Worm (Caenorhabditis elegans) whole organism, L1 larva: ENCODE data around the gene ndua-7.

Experiments used
- C04F5.9 ChIP-seq: sonication (generic microtip); optimal IDR thresholded peaks from 2 replicates; lab custom pipeline; 2016; ENCODE audit warnings: missing genetic modification characterization, missing compliant biosample characterization
- C16A3.4 ChIP-seq: fragments of 150-350 bp; optimal IDR thresholded peaks from 2 replicates; lab custom pipeline; 2014; ENCODE audit warnings: missing biosample characterization, missing genetic modification characterization
- C34B4.2 ChIP-seq: sonication (generic microtip); optimal IDR thresholded peaks from 2 replicates; lab custom pipeline; 2017; ENCODE audit warnings: mild to moderate bottlenecking, missing genetic modification characterization, missing compliant biosample characterization
- F16B12.6 ChIP-seq: fragments of 150-350 bp; optimal IDR thresholded peaks from 2 replicates; lab custom pipeline; 2014; ENCODE audit warnings: missing biosample characterization, missing genetic modification characterization
- Y116A8C.19 ChIP-seq: sonication (generic microtip); optimal IDR thresholded peaks from 2 replicates; lab custom pipeline; 2016; ENCODE audit warnings: missing compliant biosample characterization, missing genetic modification characterization, borderline replicate concordance
- aha-1 ChIP-seq: fragments of 150-350 bp; optimal IDR thresholded peaks from 2 replicates; lab custom pipeline; 2014; ENCODE audit warnings: missing biosample characterization, missing genetic modification characterization
- alr-1 ChIP-seq: fragments of 200-800 bp; sonication (Bioruptor generic); optimal IDR thresholded peaks from 2 replicates; lab custom pipeline; 2018; ENCODE audit warnings: borderline replicate concordance, mild to moderate bottlenecking, missing genetic modification characterization, missing compliant biosample characterization
- aly-2 ChIP-seq: fragments of 150-350 bp; optimal IDR thresholded peaks from 2 replicates; lab custom pipeline; 2014; ENCODE audit warnings: missing biosample characterization, missing genetic modification characterization
- ama-1 ChIP-seq: fragments of 150-350 bp; optimal IDR thresholded peaks from 2 replicates; lab custom pipeline; 2014
- blmp-1 ChIP-seq: fragments of 150-350 bp; optimal IDR thresholded peaks from 2 replicates; lab custom pipeline; 2014; ENCODE audit warnings: missing biosample characterization, missing genetic modification characterization
- ceh-63 ChIP-seq: fragments of 200-800 bp; sonication (Bioruptor generic); optimal IDR thresholded peaks from 2 replicates; lab custom pipeline; 2018; ENCODE audit warnings: mild to moderate bottlenecking, missing genetic modification characterization, missing compliant biosample characterization
- ceh-88 ChIP-seq: fragments of 200-800 bp; sonication (Bioruptor generic); IDR thresholded peaks from 2 replicates; pipeline ENCODE4 v1.3.6; 2022; ENCODE audit warnings: missing genetic modification characterization, missing compliant biosample characterization
- ces-1 ChIP-seq: fragments of 150-350 bp; optimal IDR thresholded peaks from 2 replicates; lab custom pipeline; 2014; ENCODE audit warnings: missing biosample characterization, missing genetic modification reagents, missing genetic modification characterization
- dpl-1 ChIP-seq, 3 experiments: fragments of 150-350 bp in 2 of 3; sonication (generic microtip) in 1 of 3; optimal IDR thresholded peaks; 2 replicates each; lab custom pipeline; 2014 to 2017; ENCODE audit warnings: missing biosample characterization in 3 of 3, missing genetic modification characterization in 3 of 3, missing genetic modification reagents in 3 of 3
- dsc-1 ChIP-seq: sonication (generic microtip); optimal IDR thresholded peaks from 2 replicates; lab custom pipeline; 2016; ENCODE audit warnings: mild to moderate bottlenecking, missing genetic modification characterization, missing compliant biosample characterization
- efl-1 ChIP-seq, 4 experiments: fragments of 150-350 bp; optimal IDR thresholded peaks in 3 of 4; peaks in 1 of 4; 1 replicate in 1 of 4; 2 replicates in 3 of 4; lab custom pipeline; 2014; ENCODE audit warnings: missing biosample characterization in 2 of 4, missing genetic modification characterization in 2 of 4, missing genetic modification reagents in 2 of 4
- efl-3 ChIP-seq: fragments of 200-800 bp; sonication (Bioruptor generic); optimal IDR thresholded peaks from 2 replicates; lab custom pipeline; 2018; ENCODE audit warnings: mild to moderate bottlenecking, missing genetic modification characterization, missing compliant biosample characterization
- egl-13 ChIP-seq: sonication (generic microtip); optimal IDR thresholded peaks from 2 replicates; lab custom pipeline; 2016; ENCODE audit warnings: missing genotype, missing genetic modification reagents, missing genetic modification characterization, missing compliant biosample characterization
- egl-27 ChIP-seq, 2 experiments: fragments of 150-350 bp in 1 of 2; sonication (generic microtip); optimal IDR thresholded peaks; 3 replicates each; lab custom pipeline; 2017 to 2018; ENCODE audit warnings: missing biosample characterization in 2 of 2, missing genetic modification characterization in 2 of 2, missing genetic modification reagents in 2 of 2
- elt-2 ChIP-seq: sonication (generic microtip); optimal IDR thresholded peaks from 2 replicates; lab custom pipeline; 2016; ENCODE audit warnings: missing genetic modification characterization, mild to moderate bottlenecking, inconsistent platforms, missing compliant biosample characterization, missing genetic modification reagents
- ets-5 ChIP-seq: fragments of 200-800 bp; sonication (Bioruptor generic); IDR thresholded peaks from 2 replicates; pipeline ENCODE4 v1.3.6; 2022; ENCODE audit warnings: missing genetic modification characterization, missing compliant biosample characterization
- fkh-10 ChIP-seq: sonication (generic microtip); optimal IDR thresholded peaks from 2 replicates; lab custom pipeline; 2017; ENCODE audit warnings: missing biosample characterization, missing genetic modification reagents, missing genetic modification characterization
- fkh-4 ChIP-seq: sonication (generic microtip); optimal IDR thresholded peaks from 2 replicates; lab custom pipeline; 2016; ENCODE audit warnings: missing compliant biosample characterization, missing genetic modification characterization, borderline replicate concordance
- fos-1 ChIP-seq: fragments of 150-350 bp; optimal IDR thresholded peaks from 2 replicates; lab custom pipeline; 2014; ENCODE audit warnings: missing biosample characterization, missing genetic modification characterization
- hlh-17 ChIP-seq: fragments of 200-800 bp; sonication (Bioruptor generic); optimal IDR thresholded peaks from 2 replicates; lab custom pipeline; 2018; ENCODE audit warnings: missing genetic modification characterization, mild to moderate bottlenecking, missing compliant biosample characterization, moderate library complexity, borderline replicate concordance
- hlh-4 ChIP-seq: sonication (generic microtip); optimal IDR thresholded peaks from 2 replicates; lab custom pipeline; 2016; ENCODE audit warnings: mild to moderate bottlenecking, missing genetic modification characterization, missing compliant biosample characterization
- hpl-2 ChIP-seq: fragments of 150-350 bp; optimal IDR thresholded peaks from 2 replicates; lab custom pipeline; 2014; ENCODE audit warnings: missing biosample characterization, missing genetic modification reagents, missing genetic modification characterization
- irx-1 ChIP-seq: sonication (generic microtip); optimal IDR thresholded peaks from 2 replicates; lab custom pipeline; 2016; ENCODE audit warnings: missing genetic modification characterization, missing compliant biosample characterization
- jun-1 ChIP-seq: fragments of 150-350 bp; optimal IDR thresholded peaks from 2 replicates; lab custom pipeline; 2014; ENCODE audit warnings: missing biosample characterization, missing genetic modification reagents, missing genetic modification characterization
- lin-15B ChIP-seq: fragments of 150-350 bp; sonication (generic microtip); optimal IDR thresholded peaks from 3 replicates; lab custom pipeline; 2014; ENCODE audit warnings: missing biosample characterization, missing genetic modification characterization
- lin-39 ChIP-seq: fragments of 150-350 bp; optimal IDR thresholded peaks from 2 replicates; lab custom pipeline; 2014; ENCODE audit warnings: missing biosample characterization, missing genetic modification reagents, missing genetic modification characterization
- lsy-2 ChIP-seq, 2 experiments: fragments of 150-350 bp; optimal IDR thresholded peaks; 2 replicates each; lab custom pipeline; 2014; ENCODE audit warnings: missing biosample characterization in 2 of 2, missing genetic modification characterization in 2 of 2
- mab-9 ChIP-seq: fragments of 200-800 bp; sonication (Bioruptor generic); IDR thresholded peaks from 2 replicates; pipeline ENCODE4 v1.3.6; 2022; ENCODE audit warnings: missing genetic modification reagents, missing genetic modification characterization, missing compliant biosample characterization
- mdl-1 ChIP-seq, 2 experiments: fragments of 150-350 bp; optimal IDR thresholded peaks; 2 replicates each; lab custom pipeline; 2014 to 2017; ENCODE audit warnings: missing biosample characterization in 2 of 2, missing genetic modification characterization in 2 of 2, inconsistent platforms in 1 of 2
- mef-2 ChIP-seq: fragments of 150-350 bp; optimal IDR thresholded peaks from 2 replicates; lab custom pipeline; 2014; ENCODE audit warnings: missing biosample characterization, missing genetic modification characterization
- mep-1 ChIP-seq: fragments of 150-350 bp; optimal IDR thresholded peaks from 2 replicates; lab custom pipeline; 2014; ENCODE audit warnings: missing biosample characterization, missing genetic modification characterization
- nhr-19 ChIP-seq: fragments of 200-800 bp; sonication (Bioruptor generic); conservative IDR thresholded peaks from 2 replicates; pipeline ENCODE4 v1.3.6; 2022; ENCODE audit warnings: missing genetic modification characterization, missing compliant biosample characterization
- nhr-47 ChIP-seq: sonication (generic microtip); optimal IDR thresholded peaks from 2 replicates; lab custom pipeline; 2016; ENCODE audit warnings: mild to moderate bottlenecking, missing genetic modification characterization, moderate library complexity, missing compliant biosample characterization
- nhr-76 ChIP-seq: sonication (generic microtip); optimal IDR thresholded peaks from 2 replicates; lab custom pipeline; 2017; ENCODE audit warnings: missing biosample characterization, missing genetic modification characterization
- nhr-77 ChIP-seq: fragments of 150-350 bp; optimal IDR thresholded peaks from 2 replicates; lab custom pipeline; 2014; ENCODE audit warnings: missing biosample characterization, missing genetic modification characterization
- nhr-84 ChIP-seq: sonication (generic microtip); optimal IDR thresholded peaks from 2 replicates; lab custom pipeline; 2017; ENCODE audit warnings: missing biosample characterization, missing genetic modification characterization
- nhr-90 ChIP-seq: sonication (generic microtip); optimal IDR thresholded peaks from 2 replicates; lab custom pipeline; 2016; ENCODE audit warnings: mild to moderate bottlenecking, missing genetic modification characterization, missing compliant biosample characterization; ENCODE audit not compliant: poor library complexity
- skn-1 ChIP-seq: fragments of 150-350 bp; optimal IDR thresholded peaks from 2 replicates; lab custom pipeline; 2014; ENCODE audit warnings: missing biosample characterization, missing genetic modification characterization
- snpc-4 ChIP-seq: fragments of 150-350 bp; optimal IDR thresholded peaks from 2 replicates; lab custom pipeline; 2014; ENCODE audit warnings: missing biosample characterization, missing genetic modification characterization
- snu-23 ChIP-seq: sonication (generic microtip); optimal IDR thresholded peaks from 2 replicates; lab custom pipeline; 2016; ENCODE audit warnings: missing genetic modification characterization, missing compliant biosample characterization
- sox-4 ChIP-seq: sonication (generic microtip); optimal IDR thresholded peaks from 2 replicates; lab custom pipeline; 2016; ENCODE audit warnings: missing genetic modification characterization, missing compliant biosample characterization
- sptf-1 ChIP-seq: fragments of 150-350 bp; optimal IDR thresholded peaks from 2 replicates; lab custom pipeline; 2014; ENCODE audit warnings: missing biosample characterization, missing genetic modification characterization
- unc-62 ChIP-seq: fragments of 150-350 bp; optimal IDR thresholded peaks from 2 replicates; lab custom pipeline; 2014; ENCODE audit warnings: missing biosample characterization, missing genetic modification reagents, missing genetic modification characterization
- unc-86 ChIP-seq: sonication (generic microtip); optimal IDR thresholded peaks from 2 replicates; lab custom pipeline; 2016; ENCODE audit warnings: missing genetic modification characterization, missing compliant biosample characterization
- unc-98 ChIP-seq: fragments of 200-800 bp; sonication (Bioruptor generic); IDR thresholded peaks from 2 replicates; pipeline ENCODE4 v1.3.6; 2022; ENCODE audit warnings: missing genetic modification characterization, missing compliant biosample characterization
- xbp-1 ChIP-seq: sonication (generic microtip); optimal IDR thresholded peaks from 2 replicates; lab custom pipeline; 2016; ENCODE audit warnings: missing genetic modification characterization, missing compliant biosample characterization
- zag-1 ChIP-seq: fragments of 150-350 bp; optimal IDR thresholded peaks from 2 replicates; lab custom pipeline; 2014; ENCODE audit warnings: missing biosample characterization, missing genetic modification characterization
- ztf-11 ChIP-seq, 2 experiments: sonication (generic microtip); optimal IDR thresholded peaks; 2 replicates each; lab custom pipeline; 2016 to 2017; ENCODE audit warnings: missing genetic modification characterization in 2 of 2, missing biosample characterization in 1 of 2, missing compliant biosample characterization in 1 of 2
- ztf-4 ChIP-seq: fragments of 150-350 bp; optimal IDR thresholded peaks from 2 replicates; lab custom pipeline; 2014; ENCODE audit warnings: missing biosample characterization, missing genetic modification characterization

ndua-7 gene

ce11 chrII:13477230-13477629, 17.2 kb downstream of the ndua-7 start (continued):
- TF ChIP-seq hpl-2 (GFP tag; lab: Kevin White, UChicago) (no peak), fos-1 (tag; lab: Kevin White, UChicago) (no peak), ama-1 (lab: Kevin White, UChicago) (peak; percentile 4), Y116A8C.19 (tag; lab: Kevin White, UChicago) (no peak), dsc-1 (tag; lab: Kevin White, UChicago) (peak; percentile 64), lin-39 (tag; lab: Kevin White, UChicago) (peak; percentile 16), nhr-84 (no peak), aly-2 (tag; lab: Kevin White, UChicago) (no peak), C34B4.2 (tag; lab: Kevin White, UChicago) (no peak), mdl-1 (tag; optimal IDR thresholded peaks at IDR 0.05; lab: Kevin White, UChicago) (no peak), snu-23 (GFP tag; lab: Kevin White, UChicago) (peak; percentile 77), ceh-88 (no peak), ces-1 (GFP tag; lab: Kevin White, UChicago) (no peak), F16B12.6 (tag; lab: Kevin White, UChicago) (peak; percentile 94), lin-15B (tag; lab: Kevin White, UChicago) (peak; percentile 69), hlh-17 (GFP tag; lab: Kevin White, UChicago) (no peak), egl-13 (peak; percentile 18), egl-27 (tag; optimal IDR thresholded peaks at IDR 0.05; lab: Kevin White, UChicago) (no peak), nhr-76 (tag; lab: Kevin White, UChicago) (no peak), dpl-1 (GFP tag; optimal IDR thresholded peaks at IDR 0.05; lab: Kevin White, UChicago) (peak; percentile 65 to 79 (median 73)), sptf-1 (tag; lab: Kevin White, UChicago) (no peak), nhr-19 (peak; percentile 78), unc-62 (GFP tag; lab: Kevin White, UChicago) (no peak), ztf-11 (tag; optimal IDR thresholded peaks at IDR 0.05; lab: Kevin White, UChicago) (peak in 1 of 2 experiments; percentile 75), snpc-4 (tag; lab: Kevin White, UChicago) (peak; percentile 53), sox-4 (tag; lab: Kevin White, UChicago) (no peak), efl-1 (optimal IDR thresholded peaks at IDR 0.05; lab: Kevin White, UChicago) (peak; percentile 73), efl-1 (GFP tag; optimal IDR thresholded peaks at IDR 0.05 in 1 of 2; lab: Kevin White, UChicago) (peak; percentile 74 to 97), alr-1 (tag; lab: Kevin White, UChicago) (no peak), ztf-4 (no peak), nhr-47 (tag; lab: Kevin White, UChicago) (peak; percentile 76), mep-1 (tag; lab: Kevin White, UChicago) (peak; percentile 88), xbp-1 (tag; lab: Kevin White, UChicago) (peak; percentile 68), nhr-77 (tag; lab: Kevin White, UChicago) (no peak), unc-86 (tag; lab: Kevin White, UChicago) (peak; percentile 33), mef-2 (tag; lab: Kevin White, UChicago) (no peak), elt-2 (tag; lab: Kevin White, UChicago) (no peak), jun-1 (tag; lab: Kevin White, UChicago) (no peak), hlh-4 (tag; lab: Kevin White, UChicago) (no peak), unc-98 (no peak), C04F5.9 (tag; lab: Kevin White, UChicago) (no peak), blmp-1 (peak; percentile 36), irx-1 (tag; lab: Kevin White, UChicago) (peak; percentile 10), mab-9 (GFP tag; lab: Robert Waterston, UW) (no peak), ceh-63 (GFP tag; lab: Kevin White, UChicago) (no peak), aha-1 (tag; lab: Kevin White, UChicago) (no peak), skn-1 (tag; lab: Kevin White, UChicago) (peak; percentile 41), lsy-2 (tag; optimal IDR thresholded peaks at IDR 0.05; lab: Kevin White, UChicago) (peak; percentile 64 to 75), fkh-4 (no peak), ets-5 (GFP tag; lab: Robert Waterston, UW) (no peak), zag-1 (tag; lab: Kevin White, UChicago) (no peak), nhr-90 (tag; lab: Kevin White, UChicago) (peak; percentile 58), C16A3.4 (tag; lab: Kevin White, UChicago) (peak; percentile 40), fkh-10 (GFP tag; lab: Kevin White, UChicago) (peak; percentile 5), efl-3 (GFP tag; lab: Kevin White, UChicago) (no peak)
